Worm (Caenorhabditis elegans) whole organism, young adult: ENCODE data around the gene F23F1.5.

ENCODE experiments used
- B0019.2 ChIP-seq: fragments of 200-800 bp; sonication (Bioruptor generic); conservative IDR thresholded peaks from 2 replicates; pipeline ENCODE4 v1.3.6; 2022; ENCODE audit warnings: missing genetic modification reagents, missing genetic modification characterization, missing compliant biosample characterization
- C06A6.2 ChIP-seq: fragments of 200-800 bp; sonication (Bioruptor generic); conservative IDR thresholded peaks from 2 replicates; pipeline ENCODE4 v1.3.6; 2022; ENCODE audit warnings: missing genetic modification characterization, missing compliant biosample characterization
- F33H1.4 ChIP-seq: fragments of 200-800 bp; sonication (Bioruptor generic); IDR thresholded peaks from 2 replicates; pipeline ENCODE4 v1.3.6; 2022; ENCODE audit warnings: missing genetic modification reagents, missing genetic modification characterization, missing compliant biosample characterization
- Y56A3A.18 ChIP-seq: fragments of 200-800 bp; sonication (Bioruptor generic); IDR thresholded peaks from 2 replicates; pipeline ENCODE4 v1.3.6; 2022; ENCODE audit warnings: missing genetic modification reagents, missing genetic modification characterization, missing compliant biosample characterization
- Y79H2A.3 ChIP-seq: fragments of 200-800 bp; sonication (Bioruptor generic); conservative IDR thresholded peaks from 2 replicates; pipeline ENCODE4 v1.3.6; 2022; ENCODE audit warnings: missing genetic modification reagents, missing genetic modification characterization, missing compliant biosample characterization
- ZK185.1 ChIP-seq: sonication (generic microtip); optimal IDR thresholded peaks from 2 replicates; lab custom pipeline; 2016; ENCODE audit warnings: mild to moderate bottlenecking, missing genetic modification characterization, missing compliant biosample characterization; ENCODE audit not compliant: poor library complexity, severe bottlenecking
- attf-3 ChIP-seq: fragments of 200-800 bp; sonication (Bioruptor generic); conservative IDR thresholded peaks from 2 replicates; pipeline ENCODE4 v1.3.6; 2022; ENCODE audit warnings: missing genetic modification reagents, missing genetic modification characterization, missing compliant biosample characterization
- cebp-1 ChIP-seq, 2 experiments: fragments of 200-800 bp in 1 of 2; sonication (Bioruptor generic) in 1 of 2; sonication (generic microtip) in 1 of 2; IDR thresholded peaks in 1 of 2; optimal IDR thresholded peaks in 1 of 2; 2 replicates each; pipeline versions ENCODE4 v1.3.6 to Lab custom; 2017 to 2022; ENCODE audit warnings: missing compliant biosample characterization in 2 of 2, missing genetic modification characterization in 2 of 2, mild to moderate bottlenecking in 1 of 2, missing genetic modification reagents in 1 of 2, moderate library complexity in 1 of 2
- chd-7 ChIP-seq: sonication (generic microtip); optimal IDR thresholded peaks from 2 replicates; lab custom pipeline; 2016; ENCODE audit warnings: mild to moderate bottlenecking, missing genetic modification characterization, moderate library complexity, missing compliant biosample characterization
- dox-1 ChIP-seq: fragments of 200-800 bp; sonication (Bioruptor generic); IDR thresholded peaks from 2 replicates; pipeline ENCODE4 v1.3.6; 2022; ENCODE audit warnings: missing genetic modification reagents, missing genetic modification characterization, missing compliant biosample characterization
- dpl-1 ChIP-seq: fragments of 150-350 bp; optimal IDR thresholded peaks from 2 replicates; lab custom pipeline; 2014; ENCODE audit warnings: missing biosample characterization, missing genetic modification reagents, missing genetic modification characterization
- egrh-3 ChIP-seq: fragments of 200-800 bp; sonication (Bioruptor generic); IDR thresholded peaks from 2 replicates; pipeline ENCODE4 v1.3.6; 2022; ENCODE audit warnings: missing genetic modification reagents, missing genetic modification characterization, missing compliant biosample characterization
- gei-17 ChIP-seq: fragments of 200-800 bp; sonication (Bioruptor generic); optimal IDR thresholded peaks from 2 replicates; lab custom pipeline; 2018; ENCODE audit warnings: mild to moderate bottlenecking, missing genetic modification characterization, missing compliant biosample characterization
- him-1 ChIP-seq: sonication (generic microtip); optimal IDR thresholded peaks from 2 replicates; lab custom pipeline; 2016; ENCODE audit warnings: missing genotype, missing genetic modification reagents, missing genetic modification characterization, missing compliant biosample characterization
- hmg-1.2 ChIP-seq: fragments of 200-800 bp; sonication (Bioruptor generic); IDR thresholded peaks from 2 replicates; pipeline ENCODE4 v1.3.6; 2022; ENCODE audit warnings: missing genetic modification reagents, missing genetic modification characterization, missing compliant biosample characterization
- hmg-20 ChIP-seq: fragments of 200-800 bp; sonication (Bioruptor generic); IDR thresholded peaks from 2 replicates; pipeline ENCODE4 v1.3.6; 2022; ENCODE audit warnings: missing genetic modification reagents, missing genetic modification characterization, missing compliant biosample characterization
- hsf-1 ChIP-seq: fragments of 200-800 bp; sonication (Bioruptor generic); IDR thresholded peaks from 2 replicates; pipeline ENCODE4 v1.3.6; 2022; ENCODE audit warnings: missing genetic modification reagents, missing genetic modification characterization, missing compliant biosample characterization
- let-607 ChIP-seq, 2 experiments: fragments of 200-800 bp in 1 of 2; sonication (Bioruptor generic) in 1 of 2; sonication (generic microtip) in 1 of 2; optimal IDR thresholded peaks; 2 replicates each; lab custom pipeline; 2016 to 2018; ENCODE audit warnings: mild to moderate bottlenecking in 2 of 2, missing compliant biosample characterization in 2 of 2, missing genetic modification characterization in 2 of 2, moderate library complexity in 2 of 2, missing genotype in 1 of 2
- lsy-27 ChIP-seq: sonication (generic microtip); optimal IDR thresholded peaks from 2 replicates; lab custom pipeline; 2017; ENCODE audit warnings: missing genetic modification characterization, mild to moderate bottlenecking, missing compliant biosample characterization, antibody characterized with exemption, missing genotype, borderline replicate concordance; ENCODE audit not compliant: insufficient read depth
- madf-10 ChIP-seq: sonication (generic microtip); optimal IDR thresholded peaks from 2 replicates; lab custom pipeline; 2016; ENCODE audit warnings: mild to moderate bottlenecking, missing genetic modification characterization, missing compliant biosample characterization
- madf-3 ChIP-seq: fragments of 200-800 bp; sonication (Bioruptor generic); IDR thresholded peaks from 2 replicates; pipeline ENCODE4 v1.3.6; 2022; ENCODE audit warnings: missing genetic modification reagents, missing genetic modification characterization, missing compliant biosample characterization
- mel-28 ChIP-seq: sonication (generic microtip); optimal IDR thresholded peaks from 2 replicates; lab custom pipeline; 2016; ENCODE audit warnings: borderline replicate concordance, mild to moderate bottlenecking, missing genetic modification characterization, missing compliant biosample characterization
- nfya-2 ChIP-seq: fragments of 200-800 bp; sonication (Bioruptor generic); IDR thresholded peaks from 2 replicates; pipeline ENCODE4 v1.3.6; 2022; ENCODE audit warnings: missing genetic modification reagents, missing genetic modification characterization, missing compliant biosample characterization
- nhr-179 ChIP-seq: sonication (generic microtip); optimal IDR thresholded peaks from 2 replicates; lab custom pipeline; 2016; ENCODE audit warnings: mild to moderate bottlenecking, missing genetic modification characterization, missing compliant biosample characterization
- nhr-80 ChIP-seq: sonication (generic microtip); optimal IDR thresholded peaks from 2 replicates; lab custom pipeline; 2016; ENCODE audit warnings: missing genetic modification characterization, missing compliant biosample characterization
- rec-8 ChIP-seq, 2 experiments: sonication (generic microtip); optimal IDR thresholded peaks; 2 replicates each; lab custom pipeline; 2016; ENCODE audit warnings: mild to moderate bottlenecking in 2 of 2, missing genetic modification characterization in 2 of 2, missing genetic modification reagents in 2 of 2, missing genotype in 2 of 2, missing biosample characterization in 1 of 2, missing compliant biosample characterization in 1 of 2, moderate library complexity in 1 of 2
- sea-2 ChIP-seq: fragments of 200-800 bp; sonication (Bioruptor generic); IDR thresholded peaks from 2 replicates; pipeline ENCODE4 v1.3.6; 2022; ENCODE audit warnings: missing genetic modification characterization, missing compliant biosample characterization
- snpc-4 ChIP-seq, 5 experiments: fragments of 150-350 bp in 1 of 5; sonication (generic microtip) in 4 of 5; optimal IDR thresholded peaks; 2 replicates each; lab custom pipeline; 2014 to 2018; ENCODE audit warnings: missing genetic modification characterization in 5 of 5, missing biosample characterization in 3 of 5, antibody characterized with exemption in 2 of 5, mild to moderate bottlenecking in 2 of 5, missing compliant biosample characterization in 2 of 5, missing genotype in 2 of 5, moderate library complexity in 2 of 5, missing genetic modification reagents in 1 of 5
- sptf-2 ChIP-seq: fragments of 200-800 bp; sonication (Bioruptor generic); optimal IDR thresholded peaks from 2 replicates; lab custom pipeline; 2018; ENCODE audit warnings: mild to moderate bottlenecking, missing genetic modification characterization, missing compliant biosample characterization
- unc-130 ChIP-seq: sonication (generic microtip); optimal IDR thresholded peaks from 2 replicates; lab custom pipeline; 2016; ENCODE audit warnings: missing genetic modification reagents, missing genetic modification characterization, missing compliant biosample characterization
- unc-62 ChIP-seq: fragments of 150-350 bp; optimal IDR thresholded peaks from 2 replicates; lab custom pipeline; 2014; ENCODE audit warnings: missing biosample characterization, missing genetic modification reagents, missing genetic modification characterization
- ztf-26 ChIP-seq: sonication (generic microtip); optimal IDR thresholded peaks from 2 replicates; lab custom pipeline; 2017; ENCODE audit warnings: missing genetic modification characterization, missing compliant biosample characterization

The F23F1.5 gene

ce11 chrII:31521-31920, at the start of gene F23F1.5, which contains the start of gene fbxc-54:
Gene F23F1.5 (minus strand): TSS chrII:31584.
Gene fbxc-54 (plus strand): TSS chrII:31719.
- TF ChIP-seq Y79H2A.3 (GFP tag; lab: Robert Waterston, UW) (no peak), ZK185.1 (tag; lab: Kevin White, UChicago) (no peak), unc-62 (GFP tag; lab: Kevin White, UChicago) (no peak), nfya-2 (GFP tag; lab: Robert Waterston, UW) (no peak), attf-3 (GFP tag; lab: Robert Waterston, UW) (peak; percentile 79), cebp-1 (GFP tag; IDR thresholded peaks at IDR 0.05; lab: Robert Waterston, UW) (peak; percentile 94), cebp-1 (tag; optimal IDR thresholded peaks at IDR 0.05; lab: Kevin White, UChicago) (peak; percentile 98)

- no peak for TF ChIP-seq let-607 (tag; optimal IDR thresholded peaks at IDR 0.05; lab: Kevin White, UChicago)
- TF ChIP-seq hsf-1 (GFP tag; lab: Robert Waterston, UW) = no peak
- no peak for TF ChIP-seq F33H1.4 (GFP tag; lab: Robert Waterston, UW)
- no peak for TF ChIP-seq ztf-26
- no peak for TF ChIP-seq mel-28
- no peak for TF ChIP-seq hmg-1.2
- TF ChIP-seq Y56A3A.18 (GFP tag; lab: Robert Waterston, UW) = no peak
- TF ChIP-seq egrh-3 (GFP tag; lab: Robert Waterston, UW) = no peak
- TF ChIP-seq sptf-2 (GFP tag; lab: Kevin White, UChicago) = no peak
- no peak for TF ChIP-seq sea-2 (GFP tag; lab: Robert Waterston, UW)
Observed at ce11 chrII:79166-79565, 47.8 kb upstream of the F23F1.5 start, which contains the start of gene C23H3.9. Gene C23H3.9 (minus strand): TSS chrII:79266.

- 0 out of 2 replicates have a peak, but pooled peaks have one; percentile 22 for TF ChIP-seq dox-1 (GFP tag; lab: Robert Waterston, UW)
- TF ChIP-seq dpl-1 = no peak
- TF ChIP-seq madf-10 (tag; lab: Kevin White, UChicago) = no peak
- TF ChIP-seq nhr-80 = peak; percentile 82
Observed at ce11 chrII:76662-77061, 45.3 kb upstream of the F23F1.5 start.

- no peak for TF ChIP-seq nhr-179 (tag; lab: Kevin White, UChicago)
- TF ChIP-seq him-1 (tag; lab: Kevin White, UChicago) = no peak
- no peak for TF ChIP-seq B0019.2 (GFP tag; lab: Robert Waterston, UW)
- TF ChIP-seq rec-8 (tag; optimal IDR thresholded peaks at IDR 0.05; lab: Kevin White, UChicago) = no peak
- no peak for TF ChIP-seq gei-17 (GFP tag; lab: Kevin White, UChicago)
- TF ChIP-seq C06A6.2 = no peak
- TF ChIP-seq snpc-4 (GFP tag; optimal IDR thresholded peaks at IDR 0.05; lab: Kevin White, UChicago) = no peak
- TF ChIP-seq snpc-4 (tag; optimal IDR thresholded peaks at IDR 0.05; lab: Kevin White, UChicago) = no peak
- no peak for TF ChIP-seq lsy-27 (tag; lab: Kevin White, UChicago)
- TF ChIP-seq hmg-20 (GFP tag; lab: Robert Waterston, UW) = no peak
- no peak for TF ChIP-seq madf-3
- no peak for TF ChIP-seq mel-28
- TF ChIP-seq unc-130 (GFP tag; lab: Kevin White, UChicago) = no peak
- TF ChIP-seq chd-7 = no peak
Observed at ce11 chrII:75831-76230, 44.4 kb upstream of the F23F1.5 start.
